Fruit fly (Drosophila melanogaster) whole organism, pupa: Measurements from ENCODE around the gene Gclm.

Experiments
- CG13204 ChIP-seq: fragments of 200-800 bp; sonication (Bioruptor generic); optimal IDR thresholded peaks from 2 replicates; lab custom pipeline; 2018; ENCODE audit warnings: missing biosample characterization, mild to moderate bottlenecking, missing genetic modification characterization, moderate library complexity
- CG14655 ChIP-seq: fragments of 200-800 bp; sonication (Bioruptor generic); optimal IDR thresholded peaks from 3 replicates; lab custom pipeline; 2017; ENCODE audit warnings: mild to moderate bottlenecking, missing biosample characterization, missing genetic modification reagents, missing genetic modification characterization
- fd96Ca ChIP-seq: fragments of 200-800 bp; sonication (Bioruptor generic); IDR thresholded peaks from 3 replicates; pipeline ENCODE4 v1.3.6; 2022; ENCODE audit warnings: missing biosample characterization, missing genetic modification characterization
- gl ChIP-seq: fragments of 200-800 bp; sonication (Bioruptor generic); optimal IDR thresholded peaks from 2 replicates; lab custom pipeline; 2018; ENCODE audit warnings: missing biosample characterization, mild to moderate bottlenecking, missing genetic modification characterization

DNA sequence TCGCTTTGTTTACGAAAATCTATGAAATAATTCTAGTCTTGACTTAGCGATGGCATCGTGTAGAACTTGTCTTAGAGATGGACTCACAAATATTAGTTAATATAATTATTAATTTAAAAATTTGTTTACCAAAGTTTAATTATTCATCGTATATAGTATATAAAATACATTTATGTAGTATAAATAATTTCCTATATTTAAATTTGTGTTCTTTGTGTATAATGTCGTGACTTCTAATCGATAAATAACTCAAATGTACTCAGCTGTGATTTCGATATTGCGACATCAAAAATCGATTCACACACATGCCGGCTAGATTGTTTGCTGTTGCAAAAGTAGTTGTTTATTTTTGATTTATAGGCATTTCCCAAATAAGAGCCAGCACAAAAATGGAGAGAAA is 4.0 kb upstream of the Gclm start, which contains the start of the genes wfs1 and Nup133:
- TF ChIP-seq gl (tag; lab: Kevin White, UChicago) = no peak
- no peak for TF ChIP-seq CG13204 (GFP tag; lab: Kevin White, UChicago)
- no peak for TF ChIP-seq fd96Ca (GFP tag; lab: Robert Waterston, UW)
- TF ChIP-seq CG14655 = no peak
